Fruit fly (Drosophila melanogaster) whole organism, pupa: ENCODE measurements around the gene N.

Source experiments
- CG34367 ChIP-seq: fragments of 200-800 bp; sonication (Bioruptor generic); optimal IDR thresholded peaks from 2 replicates; lab custom pipeline; 2018; ENCODE audit warnings: missing biosample characterization, mild to moderate bottlenecking, missing genetic modification characterization
- CG4496 ChIP-seq: fragments of 200-800 bp; sonication (Bioruptor generic); IDR thresholded peaks from 3 replicates; pipeline ENCODE4 v1.3.6; 2022; ENCODE audit warnings: missing biosample characterization, missing genetic modification characterization

DNA sequence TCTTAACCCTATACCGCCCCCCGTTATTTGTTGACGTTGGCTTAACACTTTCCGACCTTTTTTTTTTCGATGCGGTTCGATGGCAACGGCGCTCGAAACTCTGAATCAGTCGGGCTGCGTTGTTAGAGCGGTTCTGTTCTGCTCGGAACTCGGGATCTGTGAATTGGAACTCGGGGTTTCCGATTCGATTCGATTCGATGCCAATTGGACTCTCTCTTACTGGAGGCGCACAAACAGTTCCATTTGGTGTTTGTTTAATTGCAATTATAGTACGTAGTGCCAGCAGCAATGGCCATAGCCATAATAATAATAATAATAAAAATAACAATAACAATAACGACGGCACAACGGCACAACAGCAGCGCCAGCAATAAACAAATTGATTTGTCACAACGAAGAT, 52.9 kb downstream of the N start:
- TF ChIP-seq CG4496 (no peak), CG34367 (tag; lab: Kevin White, UChicago) (no peak)
